Fruit fly (Drosophila melanogaster) whole organism, adult: ENCODE results near the gene Gyc89Da.

Source experiments
- CG11617 ChIP-seq: fragments of 200-800 bp; sonication (Bioruptor generic); optimal IDR thresholded peaks from 2 replicates; lab custom pipeline; 2017; ENCODE audit warnings: mild to moderate bottlenecking, missing biosample characterization, missing genetic modification reagents, missing genetic modification characterization
- CG12768 ChIP-seq: fragments of 200-800 bp; sonication (Bioruptor generic); optimal IDR thresholded peaks from 2 replicates; lab custom pipeline; 2017; ENCODE audit warnings: missing biosample characterization, missing genetic modification characterization, mild to moderate bottlenecking, moderate library complexity, missing genetic modification reagents
- CG14711 ChIP-seq: fragments of 200-800 bp; sonication (Bioruptor generic); optimal IDR thresholded peaks from 2 replicates; lab custom pipeline; 2018; ENCODE audit warnings: missing biosample characterization, mild to moderate bottlenecking, missing genetic modification characterization, moderate library complexity
- CG1620 ChIP-seq: fragments of 200-800 bp; sonication (Bioruptor generic); optimal IDR thresholded peaks from 2 replicates; lab custom pipeline; 2016; ENCODE audit warnings: missing biosample characterization, missing genetic modification characterization
- CG33017 ChIP-seq: fragments of 200-800 bp; sonication (Bioruptor generic); optimal IDR thresholded peaks from 2 replicates; lab custom pipeline; 2018; ENCODE audit warnings: missing biosample characterization, mild to moderate bottlenecking, missing genetic modification characterization, moderate library complexity
- CG5204 ChIP-seq: fragments of 200-800 bp; sonication (Bioruptor generic); optimal IDR thresholded peaks from 2 replicates; lab custom pipeline; 2016; ENCODE audit warnings: missing biosample characterization, missing genetic modification characterization
- CG7045 ChIP-seq: fragments of 200-800 bp; sonication (Bioruptor generic); optimal IDR thresholded peaks from 2 replicates; lab custom pipeline; 2017; ENCODE audit warnings: missing biosample characterization, mild to moderate bottlenecking, missing genetic modification characterization
- CG7101 ChIP-seq: fragments of 200-800 bp; sonication (Bioruptor generic); optimal IDR thresholded peaks from 2 replicates; lab custom pipeline; 2018; ENCODE audit warnings: missing biosample characterization, mild to moderate bottlenecking, missing genetic modification characterization, moderate library complexity
- Clk ChIP-seq: fragments of 200-800 bp; sonication (Bioruptor generic); optimal IDR thresholded peaks from 2 replicates; lab custom pipeline; 2017; ENCODE audit warnings: missing biosample characterization, missing genetic modification characterization
- Crg-1 ChIP-seq: fragments of 200-800 bp; sonication (Bioruptor generic); optimal IDR thresholded peaks from 2 replicates; lab custom pipeline; 2016; ENCODE audit warnings: missing biosample characterization, missing genetic modification characterization
- Hr96 ChIP-seq: fragments of 200-800 bp; sonication (Bioruptor generic); optimal IDR thresholded peaks from 2 replicates; lab custom pipeline; 2016; ENCODE audit warnings: missing biosample characterization, missing genetic modification characterization
- Mnt ChIP-seq: fragments of 200-800 bp; sonication (Bioruptor generic); optimal IDR thresholded peaks from 2 replicates; lab custom pipeline; 2016; ENCODE audit warnings: missing biosample characterization, mild to moderate bottlenecking, missing genetic modification characterization
- bab1 ChIP-seq: fragments of 200-800 bp; sonication (Bioruptor generic); optimal IDR thresholded peaks from 3 replicates; lab custom pipeline; 2019; ENCODE audit warnings: missing biosample characterization, mild to moderate bottlenecking, missing genetic modification characterization, moderate library complexity
- cic ChIP-seq: fragments of 200-800 bp; sonication (Bioruptor generic); optimal IDR thresholded peaks from 2 replicates; lab custom pipeline; 2017; ENCODE audit warnings: missing biosample characterization, mild to moderate bottlenecking, missing genetic modification characterization, moderate library complexity
- cnc ChIP-seq, 2 experiments: fragments of >200 bp; optimal IDR thresholded peaks; 2 replicates each; lab custom pipeline; 2017
- kay ChIP-seq: fragments of 200-800 bp; sonication (Bioruptor generic); peaks from one replicate; lab custom pipeline; 2016; ENCODE audit warnings: missing biosample characterization, missing genetic modification characterization, borderline replicate concordance
- ovo ChIP-seq: fragments of 200-800 bp; sonication (Bioruptor generic); optimal IDR thresholded peaks from 2 replicates; lab custom pipeline; 2016; ENCODE audit warnings: missing biosample characterization, missing genetic modification characterization
- pad ChIP-seq: fragments of 200-800 bp; sonication (Bioruptor generic); optimal IDR thresholded peaks from 3 replicates; lab custom pipeline; 2017; ENCODE audit warnings: missing biosample characterization, missing genetic modification characterization, mild to moderate bottlenecking, moderate library complexity, missing genetic modification reagents
- tj ChIP-seq: fragments of 200-800 bp; sonication (Bioruptor generic); optimal IDR thresholded peaks from 3 replicates; lab custom pipeline; 2017; ENCODE audit warnings: missing biosample characterization, mild to moderate bottlenecking, missing genetic modification characterization, moderate library complexity
- toe ChIP-seq: fragments of 200-800 bp; sonication (Bioruptor generic); optimal IDR thresholded peaks from 2 replicates; lab custom pipeline; 2016; ENCODE audit warnings: missing biosample characterization, missing genetic modification characterization

Gyc89Da gene

dm6 chr3R:16497379-16497778 lies 25.0 kb downstream of the Gyc89Da start:
- TF ChIP-seq CG7101 (tag; lab: Kevin White, UChicago) (peak; percentile 44), CG1620 (GFP tag; lab: Kevin White, UChicago) (peak; percentile 5), cnc (optimal IDR thresholded peaks at IDR 0.05; lab: Kevin White, UChicago) (no peak), CG7045 (GFP tag; lab: Kevin White, UChicago) (peak; percentile 61), CG11617 (GFP tag; lab: Kevin White, UChicago) (no peak), CG5204 (GFP tag; lab: Kevin White, UChicago) (peak; percentile 41), CG14711 (tag; lab: Kevin White, UChicago) (peak; percentile 9), cic (GFP tag; lab: Kevin White, UChicago) (no peak), CG33017 (tag; lab: Kevin White, UChicago) (no peak), tj (GFP tag; lab: Kevin White, UChicago) (no peak), Mnt (GFP tag; lab: Kevin White, UChicago) (peak; percentile 32), pad (GFP tag; lab: Kevin White, UChicago) (peak; percentile 1), Hr96 (GFP tag; lab: Kevin White, UChicago) (peak; percentile 0), bab1 (GFP tag; lab: Kevin White, UChicago) (peak; percentile 35)

- TF ChIP-seq CG7045 (GFP tag; lab: Kevin White, UChicago) (no peak), CG1620 (GFP tag; lab: Kevin White, UChicago) (no peak), Crg-1 (GFP tag; lab: Kevin White, UChicago) (no peak), Clk (no peak), bab1 (GFP tag; lab: Kevin White, UChicago) (no peak), cic (GFP tag; lab: Kevin White, UChicago) (no peak), CG5204 (GFP tag; lab: Kevin White, UChicago) (no peak), toe (no peak), CG7101 (tag; lab: Kevin White, UChicago) (no peak), CG11617 (GFP tag; lab: Kevin White, UChicago) (no peak), ovo (GFP tag; lab: Kevin White, UChicago) (no peak), Hr96 (GFP tag; lab: Kevin White, UChicago) (no peak), CG14711 (tag; lab: Kevin White, UChicago) (no peak)
Measured at dm6 chr3R:16498859-16499258, 26.5 kb downstream of the Gyc89Da start, which contains the start of gene Gr89a. Gene Gr89a, minus strand, starts transcription at chr3R:16498959.

DNA sequence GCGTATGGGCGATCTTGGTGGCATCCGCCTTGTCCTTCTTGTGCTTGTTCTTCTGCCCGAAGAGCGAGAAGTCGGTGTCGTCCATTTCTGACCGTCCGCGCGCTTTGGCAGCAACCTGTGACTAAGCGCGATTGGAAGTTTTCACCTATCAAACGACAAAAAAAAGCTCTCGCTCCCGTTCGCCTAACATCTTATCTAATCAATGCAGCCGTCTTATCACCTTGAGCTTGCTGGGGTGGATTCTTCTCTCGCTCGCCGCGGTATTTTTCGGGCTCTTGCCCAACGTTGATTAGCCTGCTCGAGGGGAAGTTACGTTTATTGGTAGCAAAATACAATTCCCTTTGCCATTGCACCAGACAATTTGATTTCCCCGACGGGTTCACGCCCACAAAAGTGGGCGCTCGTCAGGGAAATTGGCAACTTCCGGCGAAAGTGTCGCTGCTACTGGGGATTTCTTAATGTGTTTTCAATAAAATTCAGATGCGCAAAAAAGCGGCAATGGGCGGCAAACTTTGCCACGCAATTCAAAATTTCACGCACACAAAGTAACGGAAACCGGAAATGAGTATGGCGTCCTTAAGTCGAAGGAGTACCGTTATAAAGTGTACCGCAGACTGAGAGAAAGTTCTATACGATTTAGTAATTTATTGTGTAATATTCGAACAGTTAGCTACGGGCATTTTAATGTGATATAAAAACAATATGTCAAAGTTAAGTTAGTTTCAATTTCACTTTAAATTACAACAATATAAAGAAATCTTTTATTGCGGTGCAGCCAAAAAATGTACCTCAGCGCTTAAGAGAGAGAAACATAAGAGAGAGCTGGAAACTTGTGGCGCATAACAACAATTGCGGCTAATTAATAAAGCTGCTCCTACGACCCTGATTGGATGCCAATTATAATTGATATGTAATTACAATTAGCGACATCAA lies 28.8 kb downstream of the Gyc89Da start, which contains the start of gene Decay:
TSS of gene Decay (minus strand) at position 132 of the 933 bp plus-strand sequence.
- TF ChIP-seq Crg-1 (GFP tag; lab: Kevin White, UChicago) (no peak), CG5204 (GFP tag; lab: Kevin White, UChicago) (no peak), CG14711 (tag; lab: Kevin White, UChicago) (no peak), CG7101 (tag; lab: Kevin White, UChicago) (no peak), cic (GFP tag; lab: Kevin White, UChicago) (no peak), CG1620 (GFP tag; lab: Kevin White, UChicago) (no peak), Clk (no peak), tj (GFP tag; lab: Kevin White, UChicago) (no peak), bab1 (GFP tag; lab: Kevin White, UChicago) (no peak), CG12768 (GFP tag; lab: Kevin White, UChicago) (no peak), toe (no peak), kay (GFP tag; lab: Kevin White, UChicago) (peak; percentile 53), Hr96 (GFP tag; lab: Kevin White, UChicago) (peak; percentile 26), cnc (optimal IDR thresholded peaks at IDR 0.05; lab: Kevin White, UChicago) (no peak), ovo (GFP tag; lab: Kevin White, UChicago) (no peak), Mnt (GFP tag; lab: Kevin White, UChicago) (no peak), pad (GFP tag; lab: Kevin White, UChicago) (peak; percentile 94), CG33017 (tag; lab: Kevin White, UChicago) (no peak), CG7045 (GFP tag; lab: Kevin White, UChicago) (no peak), CG11617 (GFP tag; lab: Kevin White, UChicago) (peak; percentile 33)

DNA sequence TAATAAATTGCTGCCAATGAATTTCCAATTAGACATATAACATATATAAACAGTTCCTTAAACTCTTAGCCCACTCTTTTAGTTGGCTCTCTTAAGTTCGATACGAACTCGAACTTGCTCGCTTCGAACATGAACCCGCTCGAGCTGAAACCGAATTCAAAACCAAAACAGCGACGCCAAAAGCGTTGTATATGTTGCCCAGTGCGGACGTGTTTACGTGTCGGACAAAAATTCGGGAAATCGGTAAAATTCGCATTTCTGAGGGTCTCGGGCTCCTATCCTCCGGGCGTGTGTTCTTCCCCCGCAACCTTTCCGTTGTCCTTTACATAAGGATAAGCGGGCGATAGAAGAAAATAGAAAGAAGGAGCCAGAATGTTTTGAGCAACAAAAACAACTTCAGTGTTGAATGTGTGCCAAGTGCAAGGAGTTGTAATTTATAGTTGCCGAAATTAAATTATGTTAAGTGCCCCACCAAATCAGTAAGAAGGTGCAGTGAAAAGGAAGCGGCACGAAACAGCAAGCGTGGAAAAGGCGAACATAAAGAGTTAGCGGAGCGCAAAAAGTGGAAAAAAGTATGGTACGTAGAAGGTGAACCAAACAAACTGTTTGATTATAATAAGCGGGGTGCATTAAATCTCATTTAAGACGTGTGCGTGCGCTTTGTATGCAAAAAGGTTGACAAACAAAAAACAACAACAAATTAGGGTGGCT lies 30.3 kb downstream of the Gyc89Da start, which contains the start of gene CG42342:
TSS of gene CG42342 (plus strand) at position 176 of the 711 bp plus-strand sequence.
- TF ChIP-seq ovo (GFP tag; lab: Kevin White, UChicago): no peak
- TF ChIP-seq toe: no peak

DNA sequence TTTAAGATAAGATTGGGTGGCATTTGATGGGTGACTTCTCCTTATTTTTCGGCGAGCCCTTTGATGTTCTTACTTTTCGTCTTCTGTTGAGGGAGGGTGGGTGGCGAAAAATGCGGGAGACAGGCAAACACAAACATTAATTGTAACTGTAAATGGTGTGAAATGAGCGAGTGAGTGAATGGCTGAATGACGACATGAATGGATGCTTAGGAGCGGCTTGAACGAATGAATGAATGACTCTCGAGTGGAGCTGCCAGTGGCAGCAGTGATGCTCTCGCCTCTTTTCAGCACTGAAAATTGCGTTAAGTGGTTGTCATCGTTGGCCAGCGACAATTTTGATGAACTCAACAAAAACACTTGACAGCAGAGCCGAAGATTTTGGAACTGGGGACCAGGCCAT lies 32.1 kb downstream of the Gyc89Da start:
- TF ChIP-seq CG7101 (tag; lab: Kevin White, UChicago): no peak
- TF ChIP-seq kay (GFP tag; lab: Kevin White, UChicago): no peak
- no peak for TF ChIP-seq CG12768 (GFP tag; lab: Kevin White, UChicago)
- TF ChIP-seq toe: no peak
- no peak for TF ChIP-seq CG7045 (GFP tag; lab: Kevin White, UChicago)
- TF ChIP-seq CG14711 (tag; lab: Kevin White, UChicago): no peak
- no peak for TF ChIP-seq Mnt (GFP tag; lab: Kevin White, UChicago)
- TF ChIP-seq cic (GFP tag; lab: Kevin White, UChicago): no peak
- TF ChIP-seq Crg-1 (GFP tag; lab: Kevin White, UChicago): no peak
